Fruit fly (Drosophila melanogaster): ENCODE results near the gene GckIII.

Gene GckIII

dm6 chr3R:17079859-17080255 lies 5.5 kb upstream of the GckIII start, which contains the start of the genes Keap1 and kuk (continued):
- TF ChIP-seq E2f1 (GFP tag; IDR thresholded peaks at IDR 0.05) (no peak), HmgD (GFP tag; optimal IDR thresholded peaks at IDR 0.05) (no peak), CG6854 (GFP tag; optimal IDR thresholded peaks at IDR 0.05) (no peak), CG32767 (GFP tag; IDR thresholded peaks at IDR 0.05) (no peak), CTCF (GFP tag; optimal IDR thresholded peaks at IDR 0.05) (peak; percentile 51), bowl (GFP tag; IDR thresholded peaks at IDR 0.05) (no peak), cato (GFP tag; optimal IDR thresholded peaks at IDR 0.05; ENCODE audit: borderline replicate concordance) (peak; percentile 21), Awh (GFP tag; IDR thresholded peaks at IDR 0.05) (no peak), Antp (GFP tag; optimal IDR thresholded peaks at IDR 0.05) (peak; percentile 48), chn (GFP tag; optimal IDR thresholded peaks at IDR 0.05) (peak; percentile 50), CG1529 (GFP tag; optimal IDR thresholded peaks at IDR 0.05) (no peak), CG17912 (GFP tag; optimal IDR thresholded peaks at IDR 0.05) (peak; percentile 6), CG15601 (tag; optimal IDR thresholded peaks at IDR 0.05) (peak; percentile 1), mam (GFP tag; optimal IDR thresholded peaks at IDR 0.05) (peak; percentile 76), rib (GFP tag; IDR thresholded peaks at IDR 0.05) (0 out of 2 replicates have a peak, but pooled peaks have one; percentile 17), zfh2 (GFP tag; optimal IDR thresholded peaks at IDR 0.05) (peak; percentile 56), mirr (GFP tag; optimal IDR thresholded peaks at IDR 0.05) (no peak), CG31388 (GFP tag; optimal IDR thresholded peaks at IDR 0.05) (no peak), pita (GFP tag; optimal IDR thresholded peaks at IDR 0.05) (peak; percentile 86), CG3726 (GFP tag; IDR thresholded peaks at IDR 0.05) (no peak), YL-1 (GFP tag; optimal IDR thresholded peaks at IDR 0.05) (no peak), CG10979 (tag; optimal IDR thresholded peaks at IDR 0.05) (no peak), Asciz (GFP tag; optimal IDR thresholded peaks at IDR 0.05) (peak; percentile 48), CG34376 (GFP tag; optimal IDR thresholded peaks at IDR 0.05) (no peak), CG15696 (tag; optimal IDR thresholded peaks at IDR 0.05) (peak; percentile 32), CG9932 (GFP tag; IDR thresholded peaks at IDR 0.05) (peak; percentile 74), abd-A (tag; optimal IDR thresholded peaks at IDR 0.05) (no peak), Ada2b (GFP tag; IDR thresholded peaks at IDR 0.05) (peak; percentile 37; the same call in 1 of the 2 replicates), tx (GFP tag; optimal IDR thresholded peaks at IDR 0.05) (peak; percentile 51), MESR4 (GFP tag; optimal IDR thresholded peaks at IDR 0.05) (no peak), Dad (GFP tag; optimal IDR thresholded peaks at IDR 0.05) (peak; percentile 43), CG6175 (GFP tag; IDR thresholded peaks at IDR 0.05) (no peak), fd96Cb (tag; optimal IDR thresholded peaks at IDR 0.05) (no peak), CG13424 (tag; optimal IDR thresholded peaks at IDR 0.05) (peak; percentile 19), dm (GFP tag; optimal IDR thresholded peaks at IDR 0.05) (peak; percentile 86), bsh (GFP tag; optimal IDR thresholded peaks at IDR 0.05) (peak in 1 of 2 experiments; percentile 24), D19A (tag; optimal IDR thresholded peaks at IDR 0.05) (no peak), NFAT (GFP tag; IDR thresholded peaks at IDR 0.05) (peak; percentile 50; the same call in 1 of the 2 replicates), CG17359 (tag; optimal IDR thresholded peaks at IDR 0.05) (peak; percentile 99), ham (GFP tag; IDR thresholded peaks at IDR 0.05) (no peak), Hr3 (GFP tag; optimal IDR thresholded peaks at IDR 0.05) (peak; percentile 64), vnd (GFP tag; IDR thresholded peaks at IDR 0.05; ENCODE audit: partially characterized antibody) (peak; percentile 70), CG11723 (GFP tag; optimal IDR thresholded peaks at IDR 0.05) (no peak), so (GFP tag; IDR thresholded peaks at IDR 0.05) (peak; percentile 44; the same call in 1 of the 3 replicates), CG16815 (GFP tag; optimal IDR thresholded peaks at IDR 0.05) (peak; percentile 16), slbo (GFP tag; IDR thresholded peaks at IDR 0.05) (peak; percentile 72), Hmr (GFP tag; optimal IDR thresholded peaks at IDR 0.05) (peak; percentile 79), CG14965 (GFP tag; optimal IDR thresholded peaks at IDR 0.05; ENCODE audit: borderline replicate concordance) (no peak), otp (GFP tag; IDR thresholded peaks at IDR 0.05) (no peak), CG7271 (tag; optimal IDR thresholded peaks at IDR 0.05) (peak; percentile 17), dpn (GFP tag; optimal IDR thresholded peaks at IDR 0.05) (peak; percentile 65 to 71), nerfin-1 (tag; optimal IDR thresholded peaks at IDR 0.05) (no peak)
